Fruit fly (Drosophila melanogaster) whole organism, embryonic: ENCODE results near the gene CG43999.

Experiments used
- Adf1 ChIP-seq: fragments of 200-800 bp; sonication (Bioruptor generic); IDR thresholded peaks from 2 replicates; pipeline ENCODE4 v1.3.6; 2022; ENCODE audit warnings: missing biosample characterization, missing genetic modification characterization
- Aef1 ChIP-seq: fragments of 200-800 bp; sonication (Bioruptor generic); IDR thresholded peaks from 3 replicates; pipeline ENCODE4 v1.3.6; 2022; ENCODE audit warnings: missing biosample characterization, missing genetic modification characterization
- B-H1 ChIP-seq: fragments of 200-800 bp; sonication (Bioruptor generic); IDR thresholded peaks from 3 replicates; pipeline ENCODE4 v1.3.6; 2022; ENCODE audit warnings: missing biosample characterization, missing genetic modification characterization
- CG10274 ChIP-seq: fragments of 200-800 bp; sonication (Bioruptor generic); optimal IDR thresholded peaks from 3 replicates; lab custom pipeline; 2017; ENCODE audit warnings: missing biosample characterization, mild to moderate bottlenecking, missing genetic modification characterization
- CG10366 ChIP-seq: fragments of 200-800 bp; sonication (Bioruptor generic); IDR thresholded peaks from 2 replicates; pipeline ENCODE4 v1.3.6; 2022; ENCODE audit warnings: missing biosample characterization, missing genetic modification characterization
- CG12769 ChIP-seq: fragments of 200-800 bp; sonication (Bioruptor generic); optimal IDR thresholded peaks from 2 replicates; lab custom pipeline; 2019; ENCODE audit warnings: missing biosample characterization, mild to moderate bottlenecking, missing genetic modification characterization, moderate library complexity
- CG14860 ChIP-seq: fragments of 200-800 bp; sonication (Bioruptor generic); IDR thresholded peaks from 3 replicates; pipeline ENCODE4 v1.3.6; 2022; ENCODE audit warnings: missing biosample characterization, missing genetic modification characterization; ENCODE audit not compliant: partially characterized antibody
- CG16779 ChIP-seq: fragments of 200-800 bp; sonication (Bioruptor generic); IDR thresholded peaks from 2 replicates; pipeline ENCODE4 v1.3.6; 2022; ENCODE audit warnings: missing biosample characterization, missing genetic modification characterization
- CG17359 ChIP-seq: fragments of 200-800 bp; sonication (Bioruptor generic); optimal IDR thresholded peaks from 3 replicates; lab custom pipeline; 2018; ENCODE audit warnings: missing biosample characterization, mild to moderate bottlenecking, missing genetic modification characterization, moderate library complexity
- CG18011 ChIP-seq: fragments of 200-800 bp; sonication (Bioruptor generic); optimal IDR thresholded peaks from 2 replicates; lab custom pipeline; 2017; ENCODE audit warnings: missing biosample characterization, missing genetic modification characterization, mild to moderate bottlenecking, moderate library complexity, missing genotype
- CG18476 ChIP-seq: fragments of 200-800 bp; sonication (Bioruptor generic); optimal IDR thresholded peaks from 2 replicates; lab custom pipeline; 2016; ENCODE audit warnings: missing biosample characterization, mild to moderate bottlenecking, missing genetic modification characterization
- CG31441 ChIP-seq: fragments of 200-800 bp; sonication (Bioruptor generic); IDR thresholded peaks from 2 replicates; pipeline ENCODE4 v1.3.6; 2022; ENCODE audit warnings: missing biosample characterization, missing genetic modification characterization
- CG32772 ChIP-seq: fragments of 200-800 bp; sonication (Bioruptor generic); IDR thresholded peaks from 2 replicates; pipeline ENCODE4 v1.3.6; 2022; ENCODE audit warnings: missing biosample characterization, missing genetic modification characterization
- CG3838 ChIP-seq: fragments of 200-800 bp; sonication (Bioruptor generic); optimal IDR thresholded peaks from 3 replicates; lab custom pipeline; 2016; ENCODE audit warnings: missing biosample characterization, missing genetic modification characterization
- CG42726 ChIP-seq: fragments of 200-800 bp; sonication (Bioruptor generic); IDR thresholded peaks from 2 replicates; pipeline ENCODE4 v1.3.6; 2022; ENCODE audit warnings: missing biosample characterization, missing genetic modification characterization; ENCODE audit not compliant: partially characterized antibody
- CG6765 ChIP-seq: fragments of 200-800 bp; sonication (Bioruptor generic); optimal IDR thresholded peaks from 3 replicates; lab custom pipeline; 2017; ENCODE audit warnings: missing biosample characterization, mild to moderate bottlenecking, missing genetic modification characterization
- CG6791 ChIP-seq: fragments of 200-800 bp; sonication (Bioruptor generic); IDR thresholded peaks from 3 replicates; pipeline ENCODE4 v1.3.6; 2022; ENCODE audit warnings: missing biosample characterization, missing genetic modification characterization; ENCODE audit not compliant: partially characterized antibody
- CG7357 ChIP-seq: fragments of 200-800 bp; sonication (Bioruptor generic); IDR thresholded peaks from 3 replicates; pipeline ENCODE4 v1.3.6; 2022; ENCODE audit warnings: missing biosample characterization, missing genetic modification characterization
- Dad ChIP-seq: fragments of 200-800 bp; sonication (Bioruptor generic); optimal IDR thresholded peaks from 3 replicates; lab custom pipeline; 2016; ENCODE audit warnings: missing biosample characterization, missing genetic modification characterization
- HmgD ChIP-seq: fragments of 200-800 bp; sonication (Bioruptor generic); optimal IDR thresholded peaks from 3 replicates; lab custom pipeline; 2016; ENCODE audit warnings: missing biosample characterization, missing genetic modification characterization
- Hmx ChIP-seq: fragments of 200-800 bp; sonication (Bioruptor generic); optimal IDR thresholded peaks from 2 replicates; lab custom pipeline; 2016; ENCODE audit warnings: missing biosample characterization, missing genetic modification characterization
- Hsf ChIP-seq: fragments of 200-800 bp; sonication (Bioruptor generic); optimal IDR thresholded peaks from 3 replicates; lab custom pipeline; 2016; ENCODE audit warnings: missing biosample characterization, missing genetic modification characterization
- Jarid2 ChIP-seq: fragments of 200-800 bp; sonication (Bioruptor generic); optimal IDR thresholded peaks from 3 replicates; lab custom pipeline; 2017; ENCODE audit warnings: mild to moderate bottlenecking, missing biosample characterization, missing genetic modification reagents, missing genetic modification characterization
- MBD-R2 ChIP-seq: fragments of 200-800 bp; sonication (Bioruptor generic); IDR thresholded peaks from 2 replicates; pipeline ENCODE4 v1.3.6; 2022; ENCODE audit warnings: missing biosample characterization, missing genetic modification characterization
- NC2β ChIP-seq: fragments of 200-800 bp; sonication (Bioruptor generic); optimal IDR thresholded peaks from 2 replicates; lab custom pipeline; 2016; ENCODE audit warnings: missing biosample characterization, missing genetic modification characterization
- Nf-YA ChIP-seq: fragments of 200-800 bp; sonication (Bioruptor generic); IDR thresholded peaks from 2 replicates; pipeline ENCODE4 v1.3.6; 2022; ENCODE audit warnings: missing biosample characterization, missing genetic modification characterization
- NfI ChIP-seq: fragments of 200-800 bp; sonication (Bioruptor generic); optimal IDR thresholded peaks from 3 replicates; lab custom pipeline; 2018; ENCODE audit warnings: missing biosample characterization, mild to moderate bottlenecking, missing genetic modification characterization, moderate library complexity
- Spps ChIP-seq: fragments of 200-800 bp; sonication (Bioruptor generic); optimal IDR thresholded peaks from 2 replicates; lab custom pipeline; 2018; ENCODE audit warnings: missing biosample characterization, mild to moderate bottlenecking, missing genetic modification characterization
- Usf ChIP-seq: fragments of 200-800 bp; sonication (Bioruptor generic); optimal IDR thresholded peaks from 2 replicates; lab custom pipeline; 2017; ENCODE audit warnings: missing genotype, missing biosample characterization, missing genetic modification characterization
- ap ChIP-seq: fragments of 200-800 bp; sonication (Bioruptor generic); IDR thresholded peaks from 2 replicates; pipeline ENCODE4 v1.3.6; 2022; ENCODE audit warnings: missing biosample characterization, missing genetic modification characterization
- ara ChIP-seq: fragments of 200-800 bp; sonication (Bioruptor generic); IDR thresholded peaks from 2 replicates; pipeline ENCODE4 v1.3.6; 2022; ENCODE audit warnings: missing biosample characterization, missing genetic modification characterization
- ems ChIP-seq: fragments of 200-800 bp; sonication (Bioruptor generic); optimal IDR thresholded peaks from 3 replicates; lab custom pipeline; 2016; ENCODE audit warnings: missing biosample characterization, missing genetic modification characterization
- fd3F ChIP-seq: fragments of 200-800 bp; sonication (Bioruptor generic); optimal IDR thresholded peaks from 2 replicates; lab custom pipeline; 2018; ENCODE audit warnings: missing biosample characterization, mild to moderate bottlenecking, missing genetic modification characterization, moderate library complexity
- gsb ChIP-seq: fragments of 200-800 bp; sonication (Bioruptor generic); IDR thresholded peaks from 2 replicates; pipeline ENCODE4 v1.3.6; 2022; ENCODE audit warnings: missing biosample characterization, missing genetic modification characterization
- hb ChIP-seq: fragments of 200-800 bp; sonication (Bioruptor generic); IDR thresholded peaks from 3 replicates; pipeline ENCODE4 v1.3.6; 2022; ENCODE audit warnings: missing biosample characterization, missing genetic modification characterization; ENCODE audit not compliant: partially characterized antibody
- hbn ChIP-seq: fragments of 200-800 bp; sonication (Bioruptor generic); IDR thresholded peaks from 2 replicates; pipeline ENCODE4 v1.3.6; 2022; ENCODE audit warnings: missing biosample characterization, missing genetic modification characterization; ENCODE audit not compliant: partially characterized antibody
- insv ChIP-seq, 2 experiments: fragments of 200-800 bp; sonication (Bioruptor generic); optimal IDR thresholded peaks; 3 replicates each; lab custom pipeline; 2016 to 2018; ENCODE audit warnings: missing biosample characterization in 2 of 2, missing genetic modification characterization in 2 of 2
- inv ChIP-seq: fragments of 200-800 bp; sonication (Bioruptor generic); IDR thresholded peaks from 2 replicates; pipeline ENCODE4 v1.3.6; 2022; ENCODE audit warnings: missing biosample characterization, missing genetic modification characterization; ENCODE audit not compliant: partially characterized antibody
- maf-S ChIP-seq: fragments of 200-800 bp; sonication (Bioruptor generic); optimal IDR thresholded peaks from 2 replicates; lab custom pipeline; 2016; ENCODE audit warnings: missing biosample characterization, missing genetic modification characterization
- mam ChIP-seq: fragments of 200-800 bp; sonication (Bioruptor generic); optimal IDR thresholded peaks from 3 replicates; lab custom pipeline; 2016; ENCODE audit warnings: missing biosample characterization, missing genetic modification characterization
- mld ChIP-seq: fragments of 200-800 bp; sonication (Bioruptor generic); IDR thresholded peaks from 3 replicates; pipeline ENCODE4 v1.3.6; 2022; ENCODE audit warnings: missing biosample characterization, missing genetic modification characterization; ENCODE audit not compliant: partially characterized antibody
- pita ChIP-seq: fragments of 200-800 bp; sonication (Bioruptor generic); optimal IDR thresholded peaks from 2 replicates; lab custom pipeline; 2017; ENCODE audit warnings: missing biosample characterization, mild to moderate bottlenecking, missing genetic modification characterization
- pnt ChIP-seq: fragments of 200-800 bp; sonication (Bioruptor generic); optimal IDR thresholded peaks from 3 replicates; lab custom pipeline; 2016; ENCODE audit warnings: missing biosample characterization, missing genetic modification characterization
- sens-2 ChIP-seq: fragments of 200-800 bp; sonication (Bioruptor generic); IDR thresholded peaks from 2 replicates; pipeline ENCODE4 v1.3.6; 2022; ENCODE audit warnings: missing biosample characterization, missing genetic modification characterization
- slp2 ChIP-seq: fragments of 200-800 bp; sonication (Bioruptor generic); optimal IDR thresholded peaks from 2 replicates; lab custom pipeline; 2016; ENCODE audit warnings: missing biosample characterization, missing genetic modification characterization
- sob ChIP-seq: fragments of 200-800 bp; sonication (Bioruptor generic); IDR thresholded peaks from 2 replicates; pipeline ENCODE4 v1.3.6; 2022; ENCODE audit warnings: missing biosample characterization, missing genetic modification characterization
- stc ChIP-seq: fragments of 200-800 bp; sonication (Bioruptor generic); IDR thresholded peaks from 2 replicates; pipeline ENCODE4 v1.3.6; 2022; ENCODE audit warnings: missing biosample characterization, missing genetic modification characterization
- tgo ChIP-seq: fragments of 200-800 bp; sonication (Bioruptor generic); IDR thresholded peaks from 3 replicates; pipeline ENCODE4 v1.3.6; 2022; ENCODE audit warnings: missing biosample characterization, missing genetic modification characterization
- tll ChIP-seq, 2 experiments: fragments of 200-800 bp in 1 of 2; fragments of >200 bp in 1 of 2; sonication (Bioruptor generic) in 1 of 2; optimal IDR thresholded peaks; 2 replicates each; lab custom pipeline; 2017 to 2019; ENCODE audit warnings: missing biosample characterization in 2 of 2, missing genetic modification characterization in 2 of 2, mild to moderate bottlenecking in 1 of 2, moderate library complexity in 1 of 2
- trh ChIP-seq: fragments of 200-800 bp; sonication (Bioruptor generic); optimal IDR thresholded peaks from 2 replicates; lab custom pipeline; 2016; ENCODE audit warnings: missing biosample characterization, missing genetic modification characterization
- zfh2 ChIP-seq: fragments of 200-800 bp; sonication (Bioruptor generic); optimal IDR thresholded peaks from 2 replicates; lab custom pipeline; 2016; ENCODE audit warnings: missing biosample characterization, missing genetic modification characterization

Gene CG43999

DNA sequence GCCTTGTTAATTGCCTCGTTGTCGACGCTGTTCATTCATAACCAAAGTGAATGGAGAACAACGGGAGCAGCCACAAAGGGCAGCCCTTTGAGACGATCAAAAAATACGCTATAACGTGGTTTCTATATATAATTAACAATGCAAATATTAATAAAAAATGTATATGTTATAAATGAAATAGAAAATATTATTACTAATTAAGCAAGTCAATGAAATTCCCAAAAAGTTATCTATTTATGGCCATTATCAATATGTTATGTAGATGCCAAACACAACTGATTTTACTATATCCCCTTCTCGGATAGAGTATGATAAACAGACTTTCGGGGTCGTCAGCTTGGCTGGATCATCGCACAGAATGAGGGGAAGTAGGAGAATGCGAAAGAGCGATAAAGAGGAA is 40.6 kb upstream of the CG43999 start (continued):
- TF ChIP-seq CG14860 (GFP tag; lab: Robert Waterston, UW) (no peak), Nf-YA (GFP tag; lab: Robert Waterston, UW) (peak; percentile 58), sob (GFP tag; lab: Robert Waterston, UW) (0 out of 2 replicates have a peak, but pooled peaks have one; percentile 32), Adf1 (GFP tag; lab: Robert Waterston, UW) (no peak), ems (GFP tag; lab: Kevin White, UChicago) (no peak), CG10274 (GFP tag; lab: Kevin White, UChicago) (no peak), pita (GFP tag; lab: Kevin White, UChicago) (no peak), Spps (tag; lab: Kevin White, UChicago) (no peak), ap (GFP tag; lab: Robert Waterston, UW) (no peak; the same call in 1 of the 2 replicates), ara (GFP tag; lab: Robert Waterston, UW) (no peak), CG3838 (no peak), stc (GFP tag; lab: Robert Waterston, UW) (peak; percentile 51), slp2 (GFP tag; lab: Kevin White, UChicago) (no peak), tll (GFP tag; optimal IDR thresholded peaks at IDR 0.05; lab: Kevin White, UChicago) (no peak), maf-S (no peak), inv (GFP tag; lab: Robert Waterston, UW) (no peak), zfh2 (GFP tag; lab: Kevin White, UChicago) (no peak), sens-2 (GFP tag; lab: Robert Waterston, UW) (peak; percentile 17; the same call in 1 of the 2 replicates), CG7357 (GFP tag; lab: Robert Waterston, UW) (peak; percentile 52; the same call in 2 of the 3 replicates), Dad (GFP tag; lab: Kevin White, UChicago) (no peak), CG6765 (GFP tag; lab: Kevin White, UChicago) (no peak), CG31441 (peak; percentile 61), CG6791 (no peak), Usf (no peak), CG42726 (GFP tag; lab: Robert Waterston, UW) (no peak), B-H1 (GFP tag; lab: Robert Waterston, UW) (peak; percentile 33; the same call in 2 of the 3 replicates), Aef1 (peak; percentile 43; the same call in 2 of the 3 replicates), CG12769 (tag; lab: Kevin White, UChicago) (no peak), CG10366 (GFP tag; lab: Robert Waterston, UW) (peak; percentile 53), tgo (GFP tag; lab: Robert Waterston, UW) (peak; percentile 76), NC2β (GFP tag; lab: Kevin White, UChicago) (no peak), Hsf (GFP tag; lab: Kevin White, UChicago) (no peak), Hmx (GFP tag; lab: Kevin White, UChicago) (no peak), CG18476 (GFP tag; lab: Kevin White, UChicago) (no peak), NfI (GFP tag; lab: Kevin White, UChicago) (peak; percentile 47), trh (GFP tag; lab: Kevin White, UChicago) (no peak), mam (no peak), HmgD (no peak), MBD-R2 (no peak), CG32772 (GFP tag; lab: Robert Waterston, UW) (0 out of 2 replicates have a peak, but pooled peaks have one; percentile 16), gsb (0 out of 2 replicates have a peak, but pooled peaks have one; percentile 20), Jarid2 (GFP tag; lab: Kevin White, UChicago) (no peak), mld (GFP tag; lab: Robert Waterston, UW) (no peak), fd3F (peak; percentile 52), hb (GFP tag; lab: Robert Waterston, UW) (no peak), CG17359 (tag; lab: Kevin White, UChicago) (peak; percentile 68), pnt (GFP tag; lab: Kevin White, UChicago) (no peak), CG16779 (GFP tag; lab: Robert Waterston, UW) (no peak), CG18011 (GFP tag; lab: Kevin White, UChicago) (no peak), hbn (GFP tag; lab: Robert Waterston, UW) (no peak), insv (GFP tag; optimal IDR thresholded peaks at IDR 0.05; lab: Kevin White, UChicago) (no peak)
